Fruit fly (Drosophila melanogaster) Kc167 (cell line): ENCODE results near the gene alpha-Man-IIb.

Source experiments
- h ChIP-seq: fragments of >200 bp; optimal IDR thresholded peaks from 3 replicates; lab custom pipeline; 2018; ENCODE audit warnings: missing external identifiers
- ttk ChIP-seq: sonication (Bioruptor generic); optimal IDR thresholded peaks from 2 replicates; lab custom pipeline; 2017; ENCODE audit warnings: missing external identifiers

DNA sequence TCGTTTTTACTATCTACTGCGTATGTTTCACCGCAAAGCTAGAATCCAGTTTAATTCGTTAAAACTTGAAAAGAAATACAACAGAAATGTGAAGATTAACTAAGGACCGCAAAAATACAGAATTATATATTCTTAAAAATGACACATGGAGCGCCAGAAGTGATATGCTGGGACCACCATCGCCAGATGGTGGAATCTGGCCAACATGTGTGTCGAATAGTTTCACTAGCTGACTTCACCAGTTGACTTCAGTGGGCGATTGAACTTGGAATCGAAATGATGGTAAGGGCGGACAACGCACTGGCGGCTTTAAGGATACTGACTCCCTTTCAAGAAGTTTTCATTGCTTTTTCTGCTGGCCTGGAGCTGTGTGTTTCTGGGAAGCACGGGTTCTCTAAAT lies 2.0 kb upstream of the alpha-Man-IIb start, which contains the start of gene CG9593:
- TF ChIP-seq h (lab: Kevin White, UChicago), result no peak
- no peak for TF ChIP-seq ttk (lab: Kevin White, UChicago)
